Worm (Caenorhabditis elegans) whole organism, mixed stage, embryonic: ENCODE measurements around the gene drd-1.

ENCODE experiments used
- bed-3 ChIP-seq: fragments of 200-800 bp; sonication (Bioruptor generic); optimal IDR thresholded peaks from 3 replicates; lab custom pipeline; 2018; ENCODE audit warnings: mild to moderate bottlenecking, missing genetic modification characterization, moderate library complexity, missing compliant biosample characterization
- ceh-39 ChIP-seq: fragments of 150-350 bp; optimal IDR thresholded peaks from 2 replicates; lab custom pipeline; 2014; ENCODE audit warnings: missing biosample characterization, missing genetic modification characterization
- ceh-43 ChIP-seq: fragments of 200-800 bp; sonication (Bioruptor generic); optimal IDR thresholded peaks from 2 replicates; lab custom pipeline; 2018; ENCODE audit warnings: mild to moderate bottlenecking, missing genetic modification characterization, moderate library complexity, missing compliant biosample characterization
- ceh-83 ChIP-seq: fragments of 200-800 bp; sonication (Bioruptor generic); optimal IDR thresholded peaks from 2 replicates; lab custom pipeline; 2018; ENCODE audit warnings: mild to moderate bottlenecking, missing genetic modification characterization, missing compliant biosample characterization
- ces-1 ChIP-seq: fragments of 150-350 bp; optimal IDR thresholded peaks from 2 replicates; lab custom pipeline; 2014; ENCODE audit warnings: missing biosample characterization, missing genetic modification reagents, missing genetic modification characterization
- drap-1 ChIP-seq: fragments of 200-800 bp; sonication (Bioruptor generic); optimal IDR thresholded peaks from 3 replicates; lab custom pipeline; 2018; ENCODE audit warnings: mild to moderate bottlenecking, missing genetic modification characterization, missing compliant biosample characterization
- elt-1 ChIP-seq: sonication (generic microtip); optimal IDR thresholded peaks from 2 replicates; lab custom pipeline; 2017; ENCODE audit warnings: missing genetic modification characterization, mild to moderate bottlenecking, missing compliant biosample characterization, antibody characterized with exemption, moderate library complexity, borderline replicate concordance; ENCODE audit not compliant: insufficient read depth
- elt-3 ChIP-seq: fragments of 150-350 bp; optimal IDR thresholded peaks from 2 replicates; lab custom pipeline; 2014; ENCODE audit warnings: missing biosample characterization, missing genetic modification characterization
- flh-1 ChIP-seq: fragments of 200-800 bp; sonication (Bioruptor generic); optimal IDR thresholded peaks from 2 replicates; lab custom pipeline; 2018; ENCODE audit warnings: mild to moderate bottlenecking, missing genetic modification characterization, moderate library complexity, missing compliant biosample characterization
- ham-2 ChIP-seq: fragments of 200-800 bp; sonication (Bioruptor generic); optimal IDR thresholded peaks from 2 replicates; lab custom pipeline; 2018; ENCODE audit warnings: mild to moderate bottlenecking, missing genetic modification characterization, missing compliant biosample characterization
- hlh-1 ChIP-seq: fragments of 150-350 bp; optimal IDR thresholded peaks from 2 replicates; lab custom pipeline; 2014; ENCODE audit warnings: missing biosample characterization, missing genetic modification reagents, missing genetic modification characterization
- lin-13 ChIP-seq: fragments of 150-350 bp; optimal IDR thresholded peaks from 2 replicates; lab custom pipeline; 2014; ENCODE audit warnings: missing biosample characterization, missing genetic modification characterization
- lsy-2 ChIP-seq: fragments of 150-350 bp; optimal IDR thresholded peaks from 2 replicates; lab custom pipeline; 2014; ENCODE audit warnings: missing biosample characterization, missing genetic modification characterization
- mab-5 ChIP-seq: fragments of 150-350 bp; optimal IDR thresholded peaks from 2 replicates; lab custom pipeline; 2014; ENCODE audit warnings: missing biosample characterization, missing genetic modification characterization
- mep-1 ChIP-seq: fragments of 150-350 bp; optimal IDR thresholded peaks from 2 replicates; lab custom pipeline; 2017; ENCODE audit warnings: missing biosample characterization, missing genetic modification reagents, missing genetic modification characterization, inconsistent platforms
- mls-2 ChIP-seq: sonication (generic microtip); optimal IDR thresholded peaks from 2 replicates; lab custom pipeline; 2016; ENCODE audit warnings: mild to moderate bottlenecking, missing genetic modification characterization, moderate library complexity, missing compliant biosample characterization
- nhr-12 ChIP-seq: fragments of 150-350 bp; optimal IDR thresholded peaks from 2 replicates; lab custom pipeline; 2014; ENCODE audit warnings: missing biosample characterization, missing genetic modification characterization
- nhr-237 ChIP-seq: fragments of 150-350 bp; optimal IDR thresholded peaks from 2 replicates; lab custom pipeline; 2014; ENCODE audit warnings: missing biosample characterization, missing genetic modification characterization
- nhr-28 ChIP-seq: fragments of 150-350 bp; optimal IDR thresholded peaks from 2 replicates; lab custom pipeline; 2014; ENCODE audit warnings: missing biosample characterization, missing genetic modification characterization
- nhr-76 ChIP-seq: sonication (generic microtip); optimal IDR thresholded peaks from 2 replicates; lab custom pipeline; 2017; ENCODE audit warnings: missing biosample characterization, missing genetic modification characterization
- pha-4 ChIP-seq: fragments of 150-350 bp; optimal IDR thresholded peaks from 2 replicates; lab custom pipeline; 2018; ENCODE audit warnings: missing biosample characterization, missing genetic modification reagents, missing genetic modification characterization
- sem-2 ChIP-seq: fragments of 200-800 bp; sonication (Bioruptor generic); optimal IDR thresholded peaks from 2 replicates; lab custom pipeline; 2018; ENCODE audit warnings: mild to moderate bottlenecking, missing genetic modification characterization, missing compliant biosample characterization
- snpc-4 ChIP-seq: fragments of 150-350 bp; optimal IDR thresholded peaks from 2 replicates; lab custom pipeline; 2014; ENCODE audit warnings: missing biosample characterization, missing genetic modification characterization
- sptf-1 ChIP-seq: sonication (generic microtip); optimal IDR thresholded peaks from 2 replicates; lab custom pipeline; 2017; ENCODE audit warnings: mild to moderate bottlenecking, missing genetic modification characterization, moderate library complexity, missing compliant biosample characterization
- unc-120 ChIP-seq: sonication (generic microtip); optimal IDR thresholded peaks from 2 replicates; lab custom pipeline; 2017; ENCODE audit warnings: missing genetic modification characterization, missing compliant biosample characterization; ENCODE audit not compliant: poor library complexity, severe bottlenecking
- unc-39 ChIP-seq: fragments of 150-350 bp; optimal IDR thresholded peaks from 2 replicates; lab custom pipeline; 2014; ENCODE audit warnings: missing biosample characterization, missing genetic modification characterization
- unc-62 ChIP-seq: fragments of 150-350 bp; optimal IDR thresholded peaks from 2 replicates; lab custom pipeline; 2014; ENCODE audit warnings: missing biosample characterization, missing genetic modification reagents, missing genetic modification characterization
- ztf-11 ChIP-seq: fragments of 150-350 bp; optimal IDR thresholded peaks from 2 replicates; lab custom pipeline; 2014; ENCODE audit warnings: missing biosample characterization, missing genetic modification characterization

Gene drd-1

ce11 chrII:8377722-8378121 is 10.1 kb upstream of the drd-1 start:
- TF ChIP-seq ces-1 (GFP tag; lab: Kevin White, UChicago) (no peak), unc-39 (tag; lab: Kevin White, UChicago) (no peak)
- TF ChIP-seq, all 35 proteins: peak for 0

- TF ChIP-seq mls-2 (no peak), unc-120 (no peak), drap-1 (GFP tag; lab: Kevin White, UChicago) (no peak), mep-1 (tag; lab: Kevin White, UChicago) (no peak), sem-2 (GFP tag; lab: Kevin White, UChicago) (no peak), mab-5 (tag; lab: Kevin White, UChicago) (no peak)
Observed at ce11 chrII:8380188-8380587, 7.7 kb upstream of the drd-1 start.

- TF ChIP-seq unc-39 (tag; lab: Kevin White, UChicago) (no peak), nhr-237 (tag; lab: Kevin White, UChicago) (no peak), ceh-43 (GFP tag; lab: Kevin White, UChicago) (no peak), nhr-12 (no peak), snpc-4 (tag; lab: Kevin White, UChicago) (no peak), sptf-1 (tag; lab: Kevin White, UChicago) (no peak), hlh-1 (tag; lab: Kevin White, UChicago) (no peak), nhr-76 (tag; lab: Kevin White, UChicago) (no peak), sem-2 (GFP tag; lab: Kevin White, UChicago) (no peak), mls-2 (no peak), ztf-11 (no peak), flh-1 (no peak), lsy-2 (tag; lab: Kevin White, UChicago) (no peak), ceh-39 (tag; lab: Kevin White, UChicago) (no peak), elt-3 (tag; lab: Kevin White, UChicago) (no peak), pha-4 (tag; lab: Kevin White, UChicago) (no peak), ham-2 (GFP tag; lab: Kevin White, UChicago) (no peak)
- TF ChIP-seq, all 35 proteins: peak for 0
Observed at ce11 chrII:8381197-8381596, 6.7 kb upstream of the drd-1 start, which contains the start of gene F49E12.12. Gene F49E12.12, plus strand, starts transcription at chrII:8381497.

ce11 chrII:8382880-8383279 is 5.0 kb upstream of the drd-1 start:
- TF ChIP-seq ztf-11 (no peak), unc-62 (GFP tag; lab: Kevin White, UChicago) (no peak)

- TF ChIP-seq pha-4 (tag; lab: Kevin White, UChicago), result no peak
- TF ChIP-seq bed-3 (GFP tag; lab: Kevin White, UChicago), result no peak
- no peak for TF ChIP-seq ceh-43 (GFP tag; lab: Kevin White, UChicago)
- no peak for TF ChIP-seq nhr-237 (tag; lab: Kevin White, UChicago)
- TF ChIP-seq lin-13 (tag; lab: Kevin White, UChicago), result no peak
Observed at ce11 chrII:8384344-8384743, 3.5 kb upstream of the drd-1 start.

ce11 chrII:8385561-8385960 is 2.3 kb upstream of the drd-1 start:
- no peak for TF ChIP-seq ceh-83 (GFP tag; lab: Kevin White, UChicago)
- no peak for TF ChIP-seq bed-3 (GFP tag; lab: Kevin White, UChicago)
- no peak for TF ChIP-seq unc-62 (GFP tag; lab: Kevin White, UChicago)
- no peak for TF ChIP-seq lsy-2 (tag; lab: Kevin White, UChicago)
- TF ChIP-seq elt-3 (tag; lab: Kevin White, UChicago), result no peak
- no peak for TF ChIP-seq nhr-28 (tag; lab: Kevin White, UChicago)
- no peak for TF ChIP-seq sem-2 (GFP tag; lab: Kevin White, UChicago)
- no peak for TF ChIP-seq ztf-11
- TF ChIP-seq unc-39 (tag; lab: Kevin White, UChicago), result no peak
- no peak for TF ChIP-seq ham-2 (GFP tag; lab: Kevin White, UChicago)
- TF ChIP-seq pha-4 (tag; lab: Kevin White, UChicago), result no peak
- no peak for TF ChIP-seq elt-1 (tag; lab: Kevin White, UChicago)
- no peak for TF ChIP-seq flh-1
- no peak for TF ChIP-seq ces-1 (GFP tag; lab: Kevin White, UChicago)
- TF ChIP-seq nhr-76 (tag; lab: Kevin White, UChicago), result no peak
